Fruit fly (Drosophila melanogaster) whole organism, embryonic: ENCODE results near the gene Mbs.

ENCODE experiments used
- Awh ChIP-seq: fragments of 200-800 bp; sonication (Bioruptor generic); IDR thresholded peaks from 2 replicates; pipeline ENCODE4, ENCODE4 v1.3.6; 2022; ENCODE audit warnings: missing biosample characterization, missing genetic modification characterization
- CG12071 ChIP-seq: fragments of 200-800 bp; sonication (Bioruptor generic); optimal IDR thresholded peaks from 3 replicates; lab custom pipeline; 2018; ENCODE audit warnings: missing biosample characterization, mild to moderate bottlenecking, missing genetic modification characterization
- CG12769 ChIP-seq: fragments of 200-800 bp; sonication (Bioruptor generic); optimal IDR thresholded peaks from 2 replicates; lab custom pipeline; 2019; ENCODE audit warnings: missing biosample characterization, mild to moderate bottlenecking, missing genetic modification characterization, moderate library complexity
- CG13894 ChIP-seq: fragments of 200-800 bp; sonication (Bioruptor generic); optimal IDR thresholded peaks from 3 replicates; lab custom pipeline; 2018; ENCODE audit warnings: missing biosample characterization, mild to moderate bottlenecking, missing genetic modification characterization, moderate library complexity
- CG14050 ChIP-seq: fragments of 200-800 bp; sonication (Bioruptor generic); IDR thresholded peaks from 3 replicates; pipeline ENCODE4 v1.3.6; 2022; ENCODE audit warnings: missing biosample characterization, missing genetic modification characterization
- CG14710 ChIP-seq: fragments of 200-800 bp; sonication (Bioruptor generic); optimal IDR thresholded peaks from 3 replicates; lab custom pipeline; 2019; ENCODE audit warnings: missing biosample characterization, mild to moderate bottlenecking, missing genetic modification characterization, moderate library complexity
- CG14965 ChIP-seq: fragments of 200-800 bp; sonication (Bioruptor generic); optimal IDR thresholded peaks from 2 replicates; lab custom pipeline; 2016; ENCODE audit warnings: missing biosample characterization, missing genetic modification characterization, borderline replicate concordance
- CG16863 ChIP-seq: fragments of 200-800 bp; sonication (Bioruptor generic); optimal IDR thresholded peaks from 3 replicates; lab custom pipeline; 2016; ENCODE audit warnings: missing biosample characterization, missing genetic modification characterization
- CG17612 ChIP-seq: fragments of 200-800 bp; sonication (Bioruptor generic); IDR thresholded peaks from 2 replicates; pipeline ENCODE4 v1.3.6; 2022; ENCODE audit warnings: missing biosample characterization, missing genetic modification characterization
- CG17912 ChIP-seq: fragments of 200-800 bp; sonication (Bioruptor generic); optimal IDR thresholded peaks from 2 replicates; lab custom pipeline; 2018; ENCODE audit warnings: missing biosample characterization, mild to moderate bottlenecking, missing genetic modification characterization
- CG1792 ChIP-seq: fragments of 200-800 bp; sonication (Bioruptor generic); optimal IDR thresholded peaks from 2 replicates; lab custom pipeline; 2016; ENCODE audit warnings: missing biosample characterization, missing genetic modification characterization
- CG18011 ChIP-seq: fragments of 200-800 bp; sonication (Bioruptor generic); optimal IDR thresholded peaks from 2 replicates; lab custom pipeline; 2017; ENCODE audit warnings: missing biosample characterization, missing genetic modification characterization, mild to moderate bottlenecking, moderate library complexity, missing genotype
- CG34376 ChIP-seq: fragments of 200-800 bp; sonication (Bioruptor generic); optimal IDR thresholded peaks from 2 replicates; lab custom pipeline; 2018; ENCODE audit warnings: missing biosample characterization, mild to moderate bottlenecking, missing genetic modification characterization
- CG3838 ChIP-seq: fragments of 200-800 bp; sonication (Bioruptor generic); optimal IDR thresholded peaks from 3 replicates; lab custom pipeline; 2016; ENCODE audit warnings: missing biosample characterization, missing genetic modification characterization
- CG3995 ChIP-seq: fragments of 200-800 bp; sonication (Bioruptor generic); optimal IDR thresholded peaks from 3 replicates; lab custom pipeline; 2016; ENCODE audit warnings: missing biosample characterization, missing genetic modification characterization
- CG4424 ChIP-seq: fragments of 200-800 bp; sonication (Bioruptor generic); optimal IDR thresholded peaks from 3 replicates; lab custom pipeline; 2016; ENCODE audit warnings: missing biosample characterization, missing genetic modification characterization
- CG8924 ChIP-seq: fragments of 200-800 bp; optimal IDR thresholded peaks from 3 replicates; lab custom pipeline; 2019; ENCODE audit warnings: missing biosample characterization, mild to moderate bottlenecking, missing genetic modification characterization, moderate library complexity
- CHES-1-like ChIP-seq: fragments of 200-800 bp; sonication (Bioruptor generic); optimal IDR thresholded peaks from 2 replicates; lab custom pipeline; 2016; ENCODE audit warnings: missing biosample characterization, missing genetic modification characterization
- D ChIP-seq, 2 experiments: fragments of 200-800 bp in 1 of 2; fragments of >200 bp in 1 of 2; sonication (Bioruptor generic) in 1 of 2; optimal IDR thresholded peaks; 2 replicates in 1 of 2; 3 replicates in 1 of 2; lab custom pipeline; 2017; ENCODE audit warnings: mild to moderate bottlenecking in 1 of 2, missing biosample characterization in 1 of 2, missing genetic modification characterization in 1 of 2, missing genetic modification reagents in 1 of 2
- Deaf1 ChIP-seq: fragments of 200-800 bp; optimal IDR thresholded peaks from 3 replicates; lab custom pipeline; 2019; ENCODE audit warnings: missing biosample characterization, mild to moderate bottlenecking, missing genetic modification characterization, moderate library complexity
- Dll ChIP-seq: fragments of 200-800 bp; sonication (Bioruptor generic); IDR thresholded peaks from 4 replicates; pipeline ENCODE4 v1.3.6; 2022; ENCODE audit warnings: missing biosample characterization, missing genetic modification characterization; ENCODE audit not compliant: partially characterized antibody
- Doc3 ChIP-seq: fragments of 200-800 bp; sonication (Bioruptor generic); IDR thresholded peaks from 3 replicates; pipeline ENCODE4 v1.3.6; 2022; ENCODE audit warnings: missing biosample characterization, missing genetic modification characterization; ENCODE audit not compliant: partially characterized antibody
- E2f1 ChIP-seq: fragments of 200-800 bp; sonication (Bioruptor generic); IDR thresholded peaks from 2 replicates; pipeline ENCODE4 v1.3.6; 2022; ENCODE audit warnings: missing biosample characterization, missing genetic modification characterization
- Hr78 ChIP-seq, 2 experiments: fragments of 200-800 bp in 1 of 2; fragments of >200 bp in 1 of 2; sonication (Bioruptor generic) in 1 of 2; optimal IDR thresholded peaks; 2 replicates each; lab custom pipeline; 2017 to 2019; ENCODE audit warnings: missing biosample characterization in 2 of 2, missing genetic modification characterization in 2 of 2, mild to moderate bottlenecking in 1 of 2, moderate library complexity in 1 of 2
- MTF-1 ChIP-seq: fragments of 200-800 bp; sonication (Bioruptor generic); optimal IDR thresholded peaks from 2 replicates; lab custom pipeline; 2018; ENCODE audit warnings: missing biosample characterization, mild to moderate bottlenecking, missing genetic modification characterization, borderline replicate concordance
- Med ChIP-seq: fragments of 200-800 bp; sonication (Bioruptor generic); peaks from one replicate; lab custom pipeline; 2016; ENCODE audit warnings: missing biosample characterization, missing genetic modification characterization, mild to moderate bottlenecking, inconsistent platforms, moderate library complexity
- Mrtf ChIP-seq: fragments of 200-800 bp; sonication (Bioruptor generic); IDR thresholded peaks from 3 replicates; pipeline ENCODE4 v1.3.6; 2022; ENCODE audit warnings: missing biosample characterization, missing genetic modification characterization
- Side ChIP-seq: fragments of 200-800 bp; sonication (Bioruptor generic); optimal IDR thresholded peaks from 2 replicates; lab custom pipeline; 2016; ENCODE audit warnings: missing biosample characterization, missing genetic modification characterization
- Sox100B ChIP-seq: fragments of 200-800 bp; sonication (Bioruptor generic); optimal IDR thresholded peaks from 3 replicates; lab custom pipeline; 2018; ENCODE audit warnings: missing biosample characterization, mild to moderate bottlenecking, missing genetic modification characterization
- Sry-β ChIP-seq: fragments of 200-800 bp; sonication (Bioruptor generic); optimal IDR thresholded peaks from 2 replicates; lab custom pipeline; 2018; ENCODE audit warnings: missing biosample characterization, mild to moderate bottlenecking, missing genetic modification characterization, moderate library complexity
- ash1 ChIP-seq: fragments of 200-800 bp; sonication (Bioruptor generic); optimal IDR thresholded peaks from 2 replicates; lab custom pipeline; 2018; ENCODE audit warnings: missing biosample characterization, mild to moderate bottlenecking, missing genetic modification characterization
- bab2 ChIP-seq: fragments of 200-800 bp; sonication (Bioruptor generic); optimal IDR thresholded peaks from 2 replicates; lab custom pipeline; 2016; ENCODE audit warnings: missing biosample characterization, missing genetic modification characterization
- chinmo ChIP-seq: fragments of 200-800 bp; sonication (Bioruptor generic); IDR thresholded peaks from 4 replicates; pipeline ENCODE4 v1.3.6; 2022; ENCODE audit warnings: missing biosample characterization, missing genetic modification characterization; ENCODE audit not compliant: partially characterized antibody
- crol ChIP-seq: fragments of 200-800 bp; sonication (Bioruptor generic); IDR thresholded peaks from 2 replicates; pipeline ENCODE4 v1.3.6; 2022; ENCODE audit warnings: missing biosample characterization, missing genetic modification characterization
- fd3F ChIP-seq: fragments of 200-800 bp; sonication (Bioruptor generic); optimal IDR thresholded peaks from 2 replicates; lab custom pipeline; 2018; ENCODE audit warnings: missing biosample characterization, mild to moderate bottlenecking, missing genetic modification characterization, moderate library complexity
- fd64A ChIP-seq: fragments of 200-800 bp; sonication (Bioruptor generic); optimal IDR thresholded peaks from 3 replicates; lab custom pipeline; 2018; ENCODE audit warnings: missing biosample characterization, mild to moderate bottlenecking, missing genetic modification characterization
- gcm ChIP-seq: fragments of 200-800 bp; sonication (Bioruptor generic); optimal IDR thresholded peaks from 2 replicates; lab custom pipeline; 2019; ENCODE audit warnings: missing biosample characterization, mild to moderate bottlenecking, missing genetic modification characterization, moderate library complexity
- gsb-n ChIP-seq: fragments of 200-800 bp; sonication (Bioruptor generic); optimal IDR thresholded peaks from 3 replicates; lab custom pipeline; 2018; ENCODE audit warnings: missing biosample characterization, mild to moderate bottlenecking, missing genetic modification characterization
- gt ChIP-seq: fragments of 200-800 bp; sonication (Bioruptor generic); IDR thresholded peaks from 2 replicates; pipeline ENCODE4 v1.3.6; 2022; ENCODE audit warnings: missing biosample characterization, missing genetic modification characterization
- klu ChIP-seq: fragments of 200-800 bp; sonication (Bioruptor generic); IDR thresholded peaks from 2 replicates; pipeline ENCODE4 v1.3.6; 2022; ENCODE audit warnings: missing biosample characterization, missing genetic modification characterization
- pan ChIP-seq, 4 experiments: fragments of >200 bp in 3 of 4; fragments of 200-800 bp in 1 of 4; sonication (Bioruptor generic) in 1 of 4; optimal IDR thresholded peaks in 3 of 4; IDR thresholded peaks in 1 of 4; 2 replicates each; pipeline versions ENCODE4 v1.3.6 to Lab custom; 2017 to 2022; ENCODE audit warnings: missing biosample characterization in 2 of 4, missing genetic modification characterization in 2 of 4, mixed read lengths in 1 of 4
- pb ChIP-seq: fragments of 200-800 bp; sonication (Bioruptor generic); optimal IDR thresholded peaks from 3 replicates; lab custom pipeline; 2016; ENCODE audit warnings: missing biosample characterization, missing genetic modification characterization
- row ChIP-seq: fragments of 200-800 bp; sonication (Bioruptor generic); IDR thresholded peaks from 3 replicates; pipeline ENCODE4 v1.3.6; 2022; ENCODE audit warnings: missing biosample characterization, missing genetic modification characterization
- scrt ChIP-seq: fragments of 200-800 bp; sonication (Bioruptor generic); optimal IDR thresholded peaks from 2 replicates; lab custom pipeline; 2018; ENCODE audit warnings: missing biosample characterization, mild to moderate bottlenecking, missing genetic modification characterization, moderate library complexity
- shn ChIP-seq: fragments of 200-800 bp; sonication (Bioruptor generic); optimal IDR thresholded peaks from 3 replicates; lab custom pipeline; 2016; ENCODE audit warnings: missing biosample characterization, missing genetic modification characterization
- sqz ChIP-seq: fragments of 200-800 bp; sonication (Bioruptor generic); optimal IDR thresholded peaks from 3 replicates; lab custom pipeline; 2018; ENCODE audit warnings: missing biosample characterization, mild to moderate bottlenecking, missing genetic modification characterization
- sr ChIP-seq: fragments of 200-800 bp; sonication (Bioruptor generic); IDR thresholded peaks from 3 replicates; pipeline ENCODE4 v1.3.6; 2022; ENCODE audit warnings: missing biosample characterization, missing genetic modification characterization
- tll ChIP-seq, 2 experiments: fragments of 200-800 bp in 1 of 2; fragments of >200 bp in 1 of 2; sonication (Bioruptor generic) in 1 of 2; optimal IDR thresholded peaks; 2 replicates each; lab custom pipeline; 2017 to 2019; ENCODE audit warnings: missing biosample characterization in 2 of 2, missing genetic modification characterization in 2 of 2, mild to moderate bottlenecking in 1 of 2, moderate library complexity in 1 of 2
- wdn ChIP-seq: fragments of 200-800 bp; sonication (Bioruptor generic); IDR thresholded peaks from 2 replicates; pipeline ENCODE4 v1.3.6; 2022; ENCODE audit warnings: missing biosample characterization, missing genetic modification characterization

Mbs gene

DNA sequence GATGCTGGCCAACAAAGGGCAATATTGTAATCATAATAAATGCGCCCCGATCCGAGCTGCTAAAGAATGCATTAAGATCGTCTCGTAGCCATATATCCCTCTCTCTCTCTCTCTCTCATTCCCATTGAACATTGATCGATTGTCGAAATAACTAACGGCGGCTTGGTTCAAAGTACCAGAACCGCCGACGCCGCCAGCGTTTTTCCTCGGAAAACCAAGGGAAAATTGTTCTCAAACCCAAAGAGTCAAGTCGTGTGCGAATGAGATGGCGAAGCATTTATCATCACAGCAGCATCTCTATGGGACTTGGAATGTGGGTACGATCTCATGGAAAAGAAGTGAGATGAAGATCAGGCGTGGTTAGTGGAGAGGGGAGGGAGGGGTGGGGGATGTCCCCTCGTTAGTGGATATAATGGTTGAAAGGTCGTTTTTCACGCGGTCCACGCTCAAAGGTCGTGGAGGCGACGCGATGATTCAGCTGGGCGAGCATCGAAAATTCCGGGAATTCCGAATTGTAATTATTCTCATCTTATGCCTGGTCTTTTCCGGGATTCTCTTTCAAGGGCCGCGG is 7.9 kb upstream of the Mbs start (continued):
- TF ChIP-seq CG3838 (GFP tag; lab: Kevin White, UChicago) (no peak), ash1 (no peak), MTF-1 (GFP tag; lab: Kevin White, UChicago) (no peak), tll (GFP tag; optimal IDR thresholded peaks at IDR 0.05; lab: Kevin White, UChicago) (peak in 1 of 2 experiments; percentile 89), gcm (peak; percentile 35), pan (optimal IDR thresholded peaks at IDR 0.05; lab: Kevin White, UChicago) (peak in 1 of 2 experiments; percentile 54), pan (GFP tag; optimal IDR thresholded peaks at IDR 0.05 in 1 of 2, IDR thresholded peaks at IDR 0.05 in 1 of 2) (no peak), CG14965 (GFP tag; lab: Kevin White, UChicago) (no peak), CG17912 (GFP tag; lab: Kevin White, UChicago) (no peak), CG12769 (tag; lab: Kevin White, UChicago) (no peak), gsb-n (tag; lab: Kevin White, UChicago) (no peak), CG16863 (no peak), CG12071 (GFP tag; lab: Kevin White, UChicago) (no peak), pb (GFP tag; lab: Kevin White, UChicago) (no peak), klu (no peak), Sox100B (GFP tag; lab: Kevin White, UChicago) (no peak), gt (GFP tag; lab: Robert Waterston, UW) (no peak), Dll (GFP tag; lab: Robert Waterston, UW) (no peak), CG3995 (GFP tag; lab: Kevin White, UChicago) (no peak), Doc3 (GFP tag; lab: Robert Waterston, UW) (no peak), Side (no peak), CG1792 (GFP tag; lab: Kevin White, UChicago) (no peak), sr (GFP tag; lab: Robert Waterston, UW) (no peak), CG4424 (GFP tag; lab: Kevin White, UChicago) (no peak), shn (GFP tag; lab: Kevin White, UChicago) (peak; percentile 5), crol (peak; percentile 87), CG34376 (no peak), row (no peak), CG17612 (GFP tag; lab: Robert Waterston, UW) (no peak), chinmo (no peak), D (optimal IDR thresholded peaks at IDR 0.05; lab: Kevin White, UChicago) (peak; percentile 66), D (GFP tag; optimal IDR thresholded peaks at IDR 0.05; lab: Kevin White, UChicago) (no peak), CG18011 (no peak), Deaf1 (no peak), scrt (GFP tag; lab: Kevin White, UChicago) (no peak), sqz (GFP tag; lab: Kevin White, UChicago) (no peak), Mrtf (no peak), CG8924 (no peak), Med (GFP tag; lab: Kevin White, UChicago) (no peak), wdn (GFP tag; lab: Robert Waterston, UW) (no peak), CG14710 (tag; lab: Kevin White, UChicago) (no peak), Awh (no peak; the same call in 1 of the 2 replicates), Hr78 (GFP tag; optimal IDR thresholded peaks at IDR 0.05; lab: Kevin White, UChicago) (peak in 1 of 2 experiments; percentile 62), CHES-1-like (GFP tag; lab: Kevin White, UChicago) (no peak), Sry-β (GFP tag; lab: Kevin White, UChicago) (peak; percentile 11), bab2 (GFP tag; lab: Kevin White, UChicago) (no peak), E2f1 (GFP tag; lab: Robert Waterston, UW) (no peak), CG14050 (no peak), fd64A (GFP tag; lab: Kevin White, UChicago) (no peak), CG13894 (tag; lab: Kevin White, UChicago) (no peak), fd3F (GFP tag; lab: Kevin White, UChicago) (no peak)
